Worm (Caenorhabditis elegans): ENCODE results near the gene C04B4.2.

ce11 chrX:12252189-12252588 lies 30.9 kb upstream of the C04B4.2 start:
- TF ChIP-seq snpc-4 (tag; optimal IDR thresholded peaks at IDR 0.05) (no peak), ztf-11 (tag; optimal IDR thresholded peaks at IDR 0.05) (no peak), mep-1 (tag; optimal IDR thresholded peaks at IDR 0.05) (no peak), lin-39 (tag; optimal IDR thresholded peaks at IDR 0.05) (no peak), ztf-4 (tag; optimal IDR thresholded peaks at IDR 0.05) (no peak), hlh-17 (GFP tag; optimal IDR thresholded peaks at IDR 0.05; ENCODE audit: borderline replicate concordance) (no peak), lir-3 (tag; optimal IDR thresholded peaks at IDR 0.05; ENCODE audit: poor library complexity) (no peak), nhr-76 (tag; optimal IDR thresholded peaks at IDR 0.05) (no peak), ces-1 (GFP tag; optimal IDR thresholded peaks at IDR 0.05) (peak; percentile 23)

Data from whole organism, L1 larva.